Fruit fly (Drosophila melanogaster) whole organism: ENCODE data around the gene CG45071.

Experiments used
- EcR ChIP-seq, 2 experiments: fragments of >200 bp; optimal IDR thresholded peaks; 2 replicates each; lab custom pipeline; 2017; ENCODE audit warnings: missing biosample characterization in 2 of 2, missing genetic modification characterization in 2 of 2, missing genetic modification reagents in 2 of 2
- pan ChIP-seq: fragments of >200 bp; optimal IDR thresholded peaks from 2 replicates; lab custom pipeline; 2017
- psq ChIP-seq: fragments of >200 bp; optimal IDR thresholded peaks from 2 replicates; lab custom pipeline; 2017

- no peak for TF ChIP-seq pan (lab: Kevin White, UChicago)
- no peak for TF ChIP-seq EcR (GFP tag; optimal IDR thresholded peaks at IDR 0.05; lab: Kevin White, UChicago)
- TF ChIP-seq psq (lab: Kevin White, UChicago) = no peak
Measured at dm6 chr3L:15097878-15098520, 7.7 kb upstream of the CG45071 start, which contains the start of gene Ctps.
